Worm (Caenorhabditis elegans) whole organism, L4 larva: ENCODE data around the gene Y49F6B.14.

Experiments
- D1046.2 ChIP-seq: fragments of 200-800 bp; sonication (Bioruptor generic); IDR thresholded peaks from 2 replicates; pipeline ENCODE4 v1.3.6; 2022; ENCODE audit warnings: missing genetic modification characterization, missing compliant biosample characterization
- F37D6.2 ChIP-seq: sonication (generic microtip); optimal IDR thresholded peaks from 2 replicates; lab custom pipeline; 2016; ENCODE audit warnings: mild to moderate bottlenecking, missing genetic modification characterization, missing compliant biosample characterization
- F49E8.2 ChIP-seq: sonication (generic microtip); optimal IDR thresholded peaks from 2 replicates; lab custom pipeline; 2016; ENCODE audit warnings: missing compliant biosample characterization, mild to moderate bottlenecking, missing genetic modification characterization, borderline replicate concordance
- T20F7.1 ChIP-seq: fragments of 200-800 bp; sonication (Bioruptor generic); optimal IDR thresholded peaks from 2 replicates; lab custom pipeline; 2018; ENCODE audit warnings: mild to moderate bottlenecking, missing genetic modification characterization, missing compliant biosample characterization
- Y105C5A.15 ChIP-seq: fragments of 200-800 bp; sonication (Bioruptor generic); IDR thresholded peaks from 2 replicates; pipeline ENCODE4 v1.3.6; 2022; ENCODE audit warnings: missing genetic modification characterization, missing compliant biosample characterization
- Y75B8A.6 ChIP-seq: fragments of 200-800 bp; sonication (Bioruptor generic); IDR thresholded peaks from 2 replicates; pipeline ENCODE4 v1.3.6; 2022; ENCODE audit warnings: missing genetic modification reagents, missing genetic modification characterization, missing compliant biosample characterization
- ZK337.2 ChIP-seq: fragments of 200-800 bp; sonication (Bioruptor generic); IDR thresholded peaks from 2 replicates; pipeline ENCODE4 v1.3.6; 2022; ENCODE audit warnings: missing genetic modification reagents, missing genetic modification characterization, missing compliant biosample characterization
- aha-1 ChIP-seq: fragments of 150-350 bp; peaks from one replicate; lab custom pipeline; 2014; ENCODE audit warnings: missing biosample characterization, missing genetic modification characterization
- ama-1 ChIP-seq: fragments of 150-350 bp; optimal IDR thresholded peaks from 2 replicates; lab custom pipeline; 2014; ENCODE audit warnings: inconsistent platforms, mixed read lengths
- arid-1 ChIP-seq: fragments of 200-800 bp; sonication (Bioruptor generic); conservative IDR thresholded peaks from 2 replicates; pipeline ENCODE4 v1.3.6; 2022; ENCODE audit warnings: missing genetic modification reagents, missing genetic modification characterization, missing compliant biosample characterization
- ceh-28 ChIP-seq: fragments of 150-350 bp; optimal IDR thresholded peaks from 2 replicates; lab custom pipeline; 2014; ENCODE audit warnings: missing biosample characterization, missing genetic modification reagents, missing genetic modification characterization
- ceh-44 ChIP-seq: fragments of 200-800 bp; sonication (Bioruptor generic); IDR thresholded peaks from 2 replicates; pipeline ENCODE4 v1.3.6; 2022; ENCODE audit warnings: missing genetic modification reagents, missing genetic modification characterization, missing compliant biosample characterization
- cey-2 ChIP-seq: sonication (generic microtip); optimal IDR thresholded peaks from 3 replicates; lab custom pipeline; 2017; ENCODE audit warnings: missing genetic modification characterization, mild to moderate bottlenecking, missing compliant biosample characterization, antibody characterized with exemption, borderline replicate concordance; ENCODE audit not compliant: insufficient read depth
- daf-12 ChIP-seq: fragments of 150-350 bp; optimal IDR thresholded peaks from 2 replicates; lab custom pipeline; 2014; ENCODE audit warnings: missing biosample characterization, missing genetic modification reagents, missing genetic modification characterization
- daf-16 ChIP-seq, 3 experiments: sonication (generic microtip); optimal IDR thresholded peaks; 2 replicates each; lab custom pipeline; 2016 to 2017; ENCODE audit warnings: missing genetic modification characterization in 3 of 3, missing genetic modification reagents in 3 of 3, mild to moderate bottlenecking in 2 of 3, missing compliant biosample characterization in 2 of 3, missing biosample characterization in 1 of 3, moderate library complexity in 1 of 3
- daf-19 ChIP-seq: fragments of 200-800 bp; sonication (Bioruptor generic); conservative IDR thresholded peaks from 2 replicates; pipeline ENCODE4 v1.3.6; 2022; ENCODE audit warnings: missing genetic modification characterization, missing compliant biosample characterization
- dmd-6 ChIP-seq: fragments of 200-800 bp; sonication (Bioruptor generic); IDR thresholded peaks from 2 replicates; pipeline ENCODE4 v1.3.6; 2022; ENCODE audit warnings: missing genetic modification reagents, missing genetic modification characterization, missing compliant biosample characterization
- dpl-1 ChIP-seq: fragments of 150-350 bp; optimal IDR thresholded peaks from 2 replicates; lab custom pipeline; 2014; ENCODE audit warnings: missing biosample characterization, missing genetic modification reagents, missing genetic modification characterization
- dve-1 ChIP-seq: sonication (generic microtip); optimal IDR thresholded peaks from 2 replicates; lab custom pipeline; 2017; ENCODE audit warnings: antibody characterized with exemption, mild to moderate bottlenecking, missing genetic modification characterization, missing compliant biosample characterization; ENCODE audit not compliant: insufficient read depth
- egl-27 ChIP-seq: sonication (generic microtip); optimal IDR thresholded peaks from 3 replicates; lab custom pipeline; 2017; ENCODE audit warnings: missing biosample characterization, missing genetic modification reagents, missing genetic modification characterization
- gei-8 ChIP-seq: fragments of 200-800 bp; sonication (Bioruptor generic); optimal IDR thresholded peaks from 2 replicates; lab custom pipeline; 2018; ENCODE audit warnings: mild to moderate bottlenecking, missing genetic modification characterization, missing compliant biosample characterization
- hlh-30 ChIP-seq: sonication (generic microtip); optimal IDR thresholded peaks from 2 replicates; lab custom pipeline; 2017; ENCODE audit warnings: antibody characterized with exemption, mild to moderate bottlenecking, missing genetic modification characterization, missing compliant biosample characterization; ENCODE audit not compliant: insufficient read depth
- hmg-1.1 ChIP-seq: fragments of 200-800 bp; sonication (Bioruptor generic); IDR thresholded peaks from 2 replicates; pipeline ENCODE4 v1.3.6; 2022; ENCODE audit warnings: missing genetic modification reagents, missing genetic modification characterization, missing compliant biosample characterization
- lim-7 ChIP-seq: fragments of 200-800 bp; sonication (Bioruptor generic); IDR thresholded peaks from 2 replicates; pipeline ENCODE4 v1.3.6; 2022; ENCODE audit warnings: missing genetic modification characterization, missing compliant biosample characterization
- lin-1 ChIP-seq: fragments of 200-800 bp; sonication (Bioruptor generic); IDR thresholded peaks from 2 replicates; pipeline ENCODE4 v1.3.6; 2022; ENCODE audit warnings: missing genetic modification reagents, missing genetic modification characterization, missing compliant biosample characterization
- madf-9 ChIP-seq: fragments of 200-800 bp; sonication (Bioruptor generic); conservative IDR thresholded peaks from 2 replicates; pipeline ENCODE4 v1.3.6; 2022; ENCODE audit warnings: missing genetic modification reagents, missing genetic modification characterization, missing compliant biosample characterization
- mdt-29 ChIP-seq: fragments of 200-800 bp; sonication (Bioruptor generic); IDR thresholded peaks from 2 replicates; pipeline ENCODE4 v1.3.6; 2022; ENCODE audit warnings: missing genetic modification reagents, missing genetic modification characterization, missing compliant biosample characterization
- mep-1 ChIP-seq: fragments of 150-350 bp; sonication (generic microtip); optimal IDR thresholded peaks from 3 replicates; lab custom pipeline; 2014; ENCODE audit warnings: missing biosample characterization, missing genetic modification characterization
- nhr-11 ChIP-seq: fragments of 150-350 bp; optimal IDR thresholded peaks from 2 replicates; lab custom pipeline; 2014; ENCODE audit warnings: missing biosample characterization, missing genetic modification characterization
- nhr-237 ChIP-seq: sonication (generic microtip); optimal IDR thresholded peaks from 2 replicates; lab custom pipeline; 2017; ENCODE audit warnings: missing biosample characterization, missing genetic modification characterization
- nhr-25 ChIP-seq: sonication (generic microtip); optimal IDR thresholded peaks from 2 replicates; lab custom pipeline; 2017; ENCODE audit warnings: missing genetic modification characterization, mild to moderate bottlenecking, missing compliant biosample characterization, antibody characterized with exemption, moderate library complexity, borderline replicate concordance; ENCODE audit not compliant: insufficient read depth
- nhr-28 ChIP-seq: fragments of 150-350 bp; optimal IDR thresholded peaks from 2 replicates; lab custom pipeline; 2014; ENCODE audit warnings: missing biosample characterization, missing genetic modification characterization
- nhr-42 ChIP-seq: fragments of 200-800 bp; sonication (Bioruptor generic); IDR thresholded peaks from 2 replicates; pipeline ENCODE4 v1.3.6; 2022; ENCODE audit warnings: missing genetic modification characterization, missing compliant biosample characterization
- nhr-48 ChIP-seq: sonication (generic microtip); optimal IDR thresholded peaks from 2 replicates; lab custom pipeline; 2016; ENCODE audit warnings: mild to moderate bottlenecking, missing genetic modification characterization, missing compliant biosample characterization
- pha-4 ChIP-seq, 2 experiments: fragments of 150-350 bp in 1 of 2; fragments of 200-800 bp in 1 of 2; sonication (Bioruptor generic) in 1 of 2; IDR thresholded peaks in 1 of 2; optimal IDR thresholded peaks in 1 of 2; 2 replicates each; pipeline versions ENCODE4 v1.3.6 to Lab custom; 2014 to 2022; ENCODE audit warnings: missing genetic modification characterization in 2 of 2, missing genetic modification reagents in 2 of 2, missing biosample characterization in 1 of 2, missing compliant biosample characterization in 1 of 2
- pqm-1 ChIP-seq: sonication (generic microtip); optimal IDR thresholded peaks from 2 replicates; lab custom pipeline; 2017; ENCODE audit warnings: missing biosample characterization, missing genetic modification characterization
- set-16 ChIP-seq: fragments of 200-800 bp; sonication (Bioruptor generic); IDR thresholded peaks from 2 replicates; pipeline ENCODE4 v1.3.6; 2022; ENCODE audit warnings: missing genetic modification reagents, missing genetic modification characterization, missing compliant biosample characterization
- skn-1 ChIP-seq: fragments of 150-350 bp; optimal IDR thresholded peaks from 2 replicates; lab custom pipeline; 2014; ENCODE audit warnings: missing biosample characterization, missing genetic modification characterization
- snpc-4 ChIP-seq: fragments of 150-350 bp; optimal IDR thresholded peaks from 2 replicates; lab custom pipeline; 2014; ENCODE audit warnings: missing biosample characterization, missing genetic modification characterization
- tag-97 ChIP-seq: fragments of 200-800 bp; sonication (Bioruptor generic); IDR thresholded peaks from 2 replicates; pipeline ENCODE4 v1.3.6; 2022; ENCODE audit warnings: missing genetic modification characterization, missing compliant biosample characterization
- unc-130 ChIP-seq: sonication (generic microtip); optimal IDR thresholded peaks from 2 replicates; lab custom pipeline; 2016; ENCODE audit warnings: missing genetic modification reagents, missing genetic modification characterization, missing compliant biosample characterization
- unc-62 ChIP-seq, 3 experiments: fragments of 150-350 bp in 1 of 3; sonication (generic microtip); optimal IDR thresholded peaks in 2 of 3; peaks in 1 of 3; 1 replicate in 1 of 3; 2 replicates in 2 of 3; lab custom pipeline; 2014 to 2017; ENCODE audit warnings: missing biosample characterization in 3 of 3, missing genetic modification characterization in 3 of 3, missing genetic modification reagents in 3 of 3, missing genotype in 1 of 3
- vab-7 ChIP-seq: fragments of 200-800 bp; sonication (Bioruptor generic); IDR thresholded peaks from 2 replicates; pipeline ENCODE4 v1.3.6; 2022; ENCODE audit warnings: missing genetic modification reagents, missing genetic modification characterization, missing compliant biosample characterization
- zfp-2 ChIP-seq: sonication (generic microtip); optimal IDR thresholded peaks from 2 replicates; lab custom pipeline; 2016; ENCODE audit warnings: mild to moderate bottlenecking, missing genetic modification characterization, missing compliant biosample characterization
- zfp-3 ChIP-seq: fragments of 200-800 bp; sonication (Bioruptor generic); conservative IDR thresholded peaks from 2 replicates; pipeline ENCODE4 v1.3.6; 2022; ENCODE audit warnings: missing genetic modification reagents, missing genetic modification characterization, missing compliant biosample characterization
- zip-11 ChIP-seq: fragments of 200-800 bp; sonication (Bioruptor generic); IDR thresholded peaks from 2 replicates; pipeline ENCODE4 v1.3.6; 2022; ENCODE audit warnings: missing genetic modification characterization, missing compliant biosample characterization

The Y49F6B.14 gene

DNA sequence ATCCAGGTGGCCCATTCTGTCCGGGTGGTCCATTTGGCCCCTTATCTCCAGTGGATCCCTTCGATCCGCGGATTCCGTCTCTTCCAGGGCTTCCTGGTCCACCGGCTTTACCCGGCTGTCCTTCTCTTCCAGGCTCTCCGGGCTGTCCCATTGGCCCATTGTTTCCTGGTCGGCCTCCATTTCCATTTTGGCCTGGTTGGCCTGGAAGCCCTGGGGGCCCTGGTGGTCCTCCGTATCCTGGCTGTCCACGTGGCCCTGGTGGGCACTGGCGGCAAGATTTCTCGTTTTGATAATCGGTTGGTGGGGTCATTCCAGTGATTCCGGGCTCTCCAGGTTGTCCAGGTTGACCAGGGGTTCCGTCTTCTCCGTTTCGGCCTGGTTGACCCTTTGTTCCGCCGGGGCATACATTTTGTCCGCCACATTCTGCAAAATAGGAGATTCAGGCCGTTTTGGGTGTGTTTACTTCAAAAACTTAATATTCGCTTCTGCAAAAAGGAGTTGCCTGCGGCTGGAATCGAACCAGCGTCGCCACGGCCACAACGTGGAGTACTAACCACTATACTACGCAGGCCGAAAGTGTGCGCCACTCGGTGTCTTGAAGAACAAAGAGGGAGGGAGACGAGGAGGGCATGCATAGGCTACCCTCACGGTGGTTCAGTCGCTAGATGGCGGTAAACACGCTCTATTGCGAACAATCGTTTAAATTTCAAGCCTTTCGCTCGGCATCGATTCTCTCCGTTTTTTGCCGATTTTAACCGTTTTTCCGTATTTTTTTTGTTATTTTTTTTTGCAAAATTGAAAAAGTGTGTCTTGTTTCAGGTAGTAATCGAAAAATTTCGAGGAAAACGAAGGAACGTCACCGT, 5.9 kb upstream of the Y49F6B.14 start, which contains the start of gene W09G10.9 (continued):
- TF ChIP-seq egl-27 (tag; lab: Kevin White, UChicago): no peak
- TF ChIP-seq ceh-28: no peak
- TF ChIP-seq mep-1 (tag; lab: Kevin White, UChicago): peak; percentile 71
- TF ChIP-seq F37D6.2 (tag; lab: Kevin White, UChicago): no peak
- TF ChIP-seq nhr-11 (tag; lab: Kevin White, UChicago): peak; percentile 24
- TF ChIP-seq skn-1 (tag; lab: Kevin White, UChicago): no peak
- TF ChIP-seq cey-2 (tag; lab: Kevin White, UChicago): no peak
- TF ChIP-seq arid-1 (GFP tag; lab: Robert Waterston, UW): peak; percentile 91
- TF ChIP-seq pqm-1: no peak
- TF ChIP-seq aha-1: peak; percentile 44
- TF ChIP-seq dmd-6 (GFP tag; lab: Robert Waterston, UW): peak; percentile 82
- 0 out of 2 replicates have a peak, but pooled peaks have one; percentile 48 for TF ChIP-seq Y75B8A.6 (GFP tag; lab: Robert Waterston, UW)
- peak; percentile 44 for TF ChIP-seq lin-1 (GFP tag; lab: Robert Waterston, UW)
- TF ChIP-seq nhr-28: peak; percentile 27
- TF ChIP-seq nhr-25 (tag; lab: Kevin White, UChicago): no peak
- peak; percentile 92 for TF ChIP-seq set-16 (GFP tag; lab: Robert Waterston, UW)
- no peak for TF ChIP-seq ama-1 (lab: Kevin White, UChicago)
- TF ChIP-seq ceh-44 (GFP tag; lab: Robert Waterston, UW): peak; percentile 81
- peak; percentile 79 for TF ChIP-seq nhr-42
- peak; percentile 75; the same call in 1 of the 2 replicates for TF ChIP-seq D1046.2 (GFP tag; lab: Robert Waterston, UW)
- TF ChIP-seq daf-19 (GFP tag; lab: Robert Waterston, UW): peak; percentile 84
- TF ChIP-seq snpc-4 (tag; lab: Kevin White, UChicago): no peak
- no peak for TF ChIP-seq daf-12 (tag; lab: Kevin White, UChicago)
- TF ChIP-seq daf-16 (GFP tag; optimal IDR thresholded peaks at IDR 0.05; lab: Kevin White, UChicago): peak in 1 of 2 experiments; percentile 29
- TF ChIP-seq daf-16 (tag; optimal IDR thresholded peaks at IDR 0.05; lab: Kevin White, UChicago): peak; percentile 54
- no peak for TF ChIP-seq gei-8 (GFP tag; lab: Kevin White, UChicago)
- peak; percentile 14 for TF ChIP-seq zfp-2 (tag; lab: Kevin White, UChicago)
- TF ChIP-seq madf-9: peak; percentile 90
- TF ChIP-seq Y105C5A.15 (GFP tag; lab: Robert Waterston, UW): no peak
- no peak for TF ChIP-seq F49E8.2 (tag; lab: Kevin White, UChicago)
- TF ChIP-seq tag-97: 0 out of 2 replicates have a peak, but pooled peaks have one; percentile 77
- TF ChIP-seq hmg-1.1: peak; percentile 96
- no peak for TF ChIP-seq T20F7.1 (GFP tag; lab: Kevin White, UChicago)
- no peak for TF ChIP-seq nhr-48 (tag; lab: Kevin White, UChicago)
- TF ChIP-seq nhr-237 (tag; lab: Kevin White, UChicago): no peak
- TF ChIP-seq dve-1 (tag; lab: Kevin White, UChicago): peak; percentile 25
- no peak for TF ChIP-seq zfp-3
- TF ChIP-seq unc-62 (GFP tag; optimal IDR thresholded peaks at IDR 0.05 in 1 of 2; lab: Kevin White, UChicago): peak in 1 of 2 experiments; percentile 66
- TF ChIP-seq unc-62 (tag; optimal IDR thresholded peaks at IDR 0.05; lab: Kevin White, UChicago): no peak
- peak; percentile 74; the same call in 1 of the 2 replicates for TF ChIP-seq ZK337.2 (GFP tag; lab: Robert Waterston, UW)
- TF ChIP-seq pha-4 (GFP tag; IDR thresholded peaks at IDR 0.05; lab: Robert Waterston, UW): peak; percentile 90
- TF ChIP-seq pha-4 (tag; optimal IDR thresholded peaks at IDR 0.05; lab: Kevin White, UChicago): no peak
- peak; percentile 32 for TF ChIP-seq unc-130
- peak; percentile 69 for TF ChIP-seq mdt-29
- TF ChIP-seq zip-11: 0 out of 2 replicates have a peak, but pooled peaks have one; percentile 51
- peak; percentile 22 for TF ChIP-seq hlh-30 (tag; lab: Kevin White, UChicago)
- TF ChIP-seq lim-7 (GFP tag; lab: Robert Waterston, UW): peak; percentile 86
- peak; percentile 28 for TF ChIP-seq dpl-1 (GFP tag; lab: Kevin White, UChicago)
- peak; percentile 75 for TF ChIP-seq vab-7
